Worm (Caenorhabditis elegans) whole organism, L4/young adult: ENCODE results near the gene F55A11.6.

Experiments
- W03F9.2 ChIP-seq: fragments of 150-350 bp; optimal IDR thresholded peaks from 2 replicates; lab custom pipeline; 2014; ENCODE audit warnings: missing biosample characterization, missing genetic modification characterization
- him-1 ChIP-seq: sonication (generic microtip); optimal IDR thresholded peaks from 2 replicates; lab custom pipeline; 2016; ENCODE audit warnings: missing genotype, missing genetic modification reagents, missing genetic modification characterization, missing compliant biosample characterization

DNA sequence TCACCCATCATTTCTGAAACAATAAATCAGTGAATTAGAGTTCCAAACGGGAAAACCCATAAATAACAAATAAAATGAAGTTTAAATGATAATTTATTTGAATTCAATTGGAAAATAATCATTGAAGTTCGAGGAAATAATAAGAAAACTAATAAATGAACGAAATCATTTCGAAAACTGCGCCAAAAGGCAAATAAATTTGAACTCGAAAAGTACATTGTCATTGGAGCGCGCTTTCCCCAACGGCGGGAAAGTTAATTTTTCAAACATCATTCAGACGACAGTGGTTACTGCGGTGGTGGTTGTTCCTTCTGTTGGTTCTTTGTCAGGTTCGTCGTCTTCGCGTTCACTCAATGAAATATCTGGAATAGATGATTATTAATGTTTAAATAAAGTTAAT, 43.2 kb upstream of the F55A11.6 start, which contains the start of gene npp-22:
- no peak for TF ChIP-seq him-1 (tag; lab: Kevin White, UChicago)
- TF ChIP-seq W03F9.2 (tag; lab: Kevin White, UChicago), result no peak
